Fruit fly (Drosophila melanogaster): ENCODE data around the gene Apl.

Gene Apl

dm6 chr3L:16642088-16642507 lies 47.1 kb downstream of the Apl start:
- no peak for TF ChIP-seq GATAd (GFP tag; optimal IDR thresholded peaks at IDR 0.05)
- peak; percentile 27 for TF ChIP-seq h (GFP tag; optimal IDR thresholded peaks at IDR 0.05)
- peak; percentile 28 for TF ChIP-seq HLH106 (tag; optimal IDR thresholded peaks at IDR 0.05)
- peak; percentile 36 for TF ChIP-seq psq (GFP tag; optimal IDR thresholded peaks at IDR 0.05)
- peak; percentile 49 for TF ChIP-seq OdsH (GFP tag; optimal IDR thresholded peaks at IDR 0.05)
- no peak for TF ChIP-seq CrebA (GFP tag; optimal IDR thresholded peaks at IDR 0.05; ENCODE audit: borderline replicate concordance)
- TF ChIP-seq foxo (GFP tag; optimal IDR thresholded peaks at IDR 0.05) = peak in 1 of 2 experiments; percentile 68
- peak; percentile 41 for TF ChIP-seq Sp1 (GFP tag; optimal IDR thresholded peaks at IDR 0.05)
- TF ChIP-seq rgr (GFP tag; optimal IDR thresholded peaks at IDR 0.05) = peak; percentile 20
- no peak for TF ChIP-seq N (GFP tag; optimal IDR thresholded peaks at IDR 0.05)
- TF ChIP-seq dmrt93B (GFP tag; optimal IDR thresholded peaks at IDR 0.05) = peak; percentile 14
- no peak for TF ChIP-seq usp (GFP tag; optimal IDR thresholded peaks at IDR 0.05)
- TF ChIP-seq br (GFP tag; optimal IDR thresholded peaks at IDR 0.05) = peak; percentile 8
- peak; percentile 10 for TF ChIP-seq sv (GFP tag; optimal IDR thresholded peaks at IDR 0.05)
- TF ChIP-seq fru (GFP tag; optimal IDR thresholded peaks at IDR 0.05) = peak; percentile 45
- TF ChIP-seq ey (GFP tag; optimal IDR thresholded peaks at IDR 0.05) = peak; percentile 20

dm6 chr3L:16642954-16643353 lies 48.0 kb downstream of the Apl start:
- no peak for TF ChIP-seq Abd-B (GFP tag; optimal IDR thresholded peaks at IDR 0.05)
- no peak for TF ChIP-seq Vsx2 (GFP tag; optimal IDR thresholded peaks at IDR 0.05; ENCODE audit: partially characterized antibody)
- TF ChIP-seq Rel (GFP tag; optimal IDR thresholded peaks at IDR 0.05) = no peak
- TF ChIP-seq Rel (tag; optimal IDR thresholded peaks at IDR 0.05) = no peak
- no peak for TF ChIP-seq sv (GFP tag; optimal IDR thresholded peaks at IDR 0.05)

- TF ChIP-seq CG32264 (GFP tag; optimal IDR thresholded peaks at IDR 0.05) (no peak), dmrt93B (GFP tag; optimal IDR thresholded peaks at IDR 0.05) (no peak), Sp1 (GFP tag; optimal IDR thresholded peaks at IDR 0.05) (no peak), Myc (optimal IDR thresholded peaks at IDR 0.05) (no peak), pan (optimal IDR thresholded peaks at IDR 0.05) (no peak), rgr (GFP tag; optimal IDR thresholded peaks at IDR 0.05) (no peak)
Observed at dm6 chr3L:16644505-16644904, 49.5 kb downstream of the Apl start.

- TF ChIP-seq psq (GFP tag; optimal IDR thresholded peaks at IDR 0.05) = peak; percentile 40
- TF ChIP-seq tai (GFP tag; optimal IDR thresholded peaks at IDR 0.05) = no peak
Observed at dm6 chr3L:16645323-16645982, 50.5 kb downstream of the Apl start.

dm6 chr3L:16646865-16647459 lies 52.0 kb downstream of the Apl start:
- TF ChIP-seq pan (optimal IDR thresholded peaks at IDR 0.05) (no peak), Dfd (GFP tag; optimal IDR thresholded peaks at IDR 0.05) (peak; percentile 99)

dm6 chr3L:16647578-16648113 lies 52.7 kb downstream of the Apl start, which contains the start of gene Abl:
Abl (minus strand) TSS chr3L:16647882.
- TF ChIP-seq Hnf4 (GFP tag; optimal IDR thresholded peaks at IDR 0.05) (peak; percentile 93), fru (GFP tag; optimal IDR thresholded peaks at IDR 0.05) (peak; percentile 72), Mio (GFP tag; optimal IDR thresholded peaks at IDR 0.05) (peak; percentile 30), dsf (GFP tag; optimal IDR thresholded peaks at IDR 0.05; ENCODE audit: borderline replicate concordance) (peak; percentile 1), HLH106 (tag; optimal IDR thresholded peaks at IDR 0.05) (peak; percentile 46), ey (GFP tag; optimal IDR thresholded peaks at IDR 0.05) (peak; percentile 53), Abd-B (GFP tag; optimal IDR thresholded peaks at IDR 0.05) (no peak), Jra (GFP tag; optimal IDR thresholded peaks at IDR 0.05) (peak; percentile 86), rgr (GFP tag; optimal IDR thresholded peaks at IDR 0.05) (peak; percentile 80), psq (GFP tag; optimal IDR thresholded peaks at IDR 0.05) (peak; percentile 39), Hr83 (GFP tag; optimal IDR thresholded peaks at IDR 0.05; ENCODE audit: poor library complexity, severe bottlenecking) (peak; percentile 78), brk (GFP tag; optimal IDR thresholded peaks at IDR 0.05) (peak; percentile 22), foxo (GFP tag; optimal IDR thresholded peaks at IDR 0.05) (peak in 1 of 2 experiments; percentile 78), woc (GFP tag; optimal IDR thresholded peaks at IDR 0.05) (peak; percentile 28), dmrt93B (GFP tag; optimal IDR thresholded peaks at IDR 0.05) (peak; percentile 24), br (GFP tag; optimal IDR thresholded peaks at IDR 0.05) (peak; percentile 59), Myc (optimal IDR thresholded peaks at IDR 0.05) (peak; percentile 40), CrebA (GFP tag; optimal IDR thresholded peaks at IDR 0.05; ENCODE audit: borderline replicate concordance) (no peak), sv (GFP tag; optimal IDR thresholded peaks at IDR 0.05) (peak; percentile 27), Rel (GFP tag; optimal IDR thresholded peaks at IDR 0.05) (no peak), Rel (tag; optimal IDR thresholded peaks at IDR 0.05) (peak; percentile 51), CG32264 (GFP tag; optimal IDR thresholded peaks at IDR 0.05) (no peak), dl (GFP tag; optimal IDR thresholded peaks at IDR 0.05; ENCODE audit: insufficient read depth in 1 of 2, partially characterized antibody in 2 of 2) (peak in 1 of 2 experiments; percentile 51), lola (GFP tag; optimal IDR thresholded peaks at IDR 0.05) (no peak), Hr78 (GFP tag; optimal IDR thresholded peaks at IDR 0.05) (no peak), GATAd (GFP tag; optimal IDR thresholded peaks at IDR 0.05) (no peak), h (GFP tag; optimal IDR thresholded peaks at IDR 0.05) (peak; percentile 86), Dfd (GFP tag; optimal IDR thresholded peaks at IDR 0.05) (no peak), jim (GFP tag; optimal IDR thresholded peaks at IDR 0.05) (peak; percentile 18)
